Worm (Caenorhabditis elegans): Measurements from ENCODE around the gene Y70C5A.4.

Y70C5A.4 gene

DNA sequence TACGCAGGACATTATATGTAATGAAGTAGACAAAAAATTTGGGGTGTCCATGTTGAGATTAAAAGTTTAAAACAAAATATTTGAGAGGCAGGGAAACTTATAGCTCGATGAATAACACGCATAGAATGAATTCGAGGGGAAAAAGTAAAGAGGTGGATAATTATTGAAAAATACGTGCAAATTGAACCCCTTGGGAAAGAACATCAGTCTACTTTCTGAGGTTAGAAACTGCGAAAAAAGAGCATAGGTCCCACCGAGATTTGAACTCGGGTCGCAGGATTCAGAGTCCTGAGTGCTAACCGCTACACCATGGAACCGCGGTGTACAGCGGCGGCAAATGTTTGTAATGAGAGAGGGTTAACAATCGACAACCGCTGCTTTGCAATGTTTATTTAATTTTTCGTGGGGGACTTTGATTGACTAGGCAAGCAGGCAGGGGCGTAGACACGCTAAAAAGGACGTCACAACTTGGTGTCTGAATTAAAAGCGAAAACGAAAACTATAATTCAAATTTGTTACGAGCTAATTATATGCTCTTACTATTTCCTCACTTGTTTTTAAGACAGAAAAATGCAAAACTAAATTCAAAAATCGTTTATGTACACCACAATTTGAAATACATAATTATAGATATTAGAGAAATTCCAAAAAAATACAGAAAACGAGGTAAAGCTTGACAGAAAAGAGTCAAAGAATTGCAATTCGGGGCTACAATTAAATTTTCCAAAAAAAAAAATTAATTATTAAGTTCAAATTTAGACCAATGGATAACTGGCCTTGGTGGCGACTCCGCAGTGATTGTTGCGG, 25.4 kb upstream of the Y70C5A.4 start, which contains the start of gene srh-269 (continued):
- 0 out of 2 replicates have a peak, but pooled peaks have one; percentile 75 for TF ChIP-seq Y105C5A.15 (GFP tag; IDR thresholded peaks at IDR 0.05)
- TF ChIP-seq ama-1 (optimal IDR thresholded peaks at IDR 0.05): no peak
- no peak for TF ChIP-seq lin-38 (GFP tag; IDR thresholded peaks at IDR 0.05)
- peak; percentile 69 for TF ChIP-seq spr-3 (GFP tag; optimal IDR thresholded peaks at IDR 0.05)
- peak; percentile 69 for TF ChIP-seq nhr-11 (tag; optimal IDR thresholded peaks at IDR 0.05)
- TF ChIP-seq mdt-29 (GFP tag; IDR thresholded peaks at IDR 0.05): peak; percentile 90
- TF ChIP-seq daf-16 (GFP tag; optimal IDR thresholded peaks at IDR 0.05): peak; percentile 54 to 79
- peak; percentile 81 for TF ChIP-seq daf-16 (tag; optimal IDR thresholded peaks at IDR 0.05)
- TF ChIP-seq mdl-1 (tag; optimal IDR thresholded peaks at IDR 0.05): no peak
- no peak for TF ChIP-seq ztf-7 (tag; optimal IDR thresholded peaks at IDR 0.05)
- TF ChIP-seq lin-39 (tag; optimal IDR thresholded peaks at IDR 0.05): no peak
- peak; percentile 93 for TF ChIP-seq lim-7 (GFP tag; IDR thresholded peaks at IDR 0.05)
- TF ChIP-seq T26A8.4 (GFP tag; IDR thresholded peaks at IDR 0.05): peak; percentile 93
- TF ChIP-seq mxl-2 (GFP tag; conservative IDR thresholded peaks at IDR 0.05): no peak
- peak; percentile 62 to 75; a peak in 1 of 4 replicates for TF ChIP-seq madf-5 (GFP tag; IDR thresholded peaks at IDR 0.05)
- TF ChIP-seq fos-1 (tag; optimal IDR thresholded peaks at IDR 0.05): no peak

DNA sequence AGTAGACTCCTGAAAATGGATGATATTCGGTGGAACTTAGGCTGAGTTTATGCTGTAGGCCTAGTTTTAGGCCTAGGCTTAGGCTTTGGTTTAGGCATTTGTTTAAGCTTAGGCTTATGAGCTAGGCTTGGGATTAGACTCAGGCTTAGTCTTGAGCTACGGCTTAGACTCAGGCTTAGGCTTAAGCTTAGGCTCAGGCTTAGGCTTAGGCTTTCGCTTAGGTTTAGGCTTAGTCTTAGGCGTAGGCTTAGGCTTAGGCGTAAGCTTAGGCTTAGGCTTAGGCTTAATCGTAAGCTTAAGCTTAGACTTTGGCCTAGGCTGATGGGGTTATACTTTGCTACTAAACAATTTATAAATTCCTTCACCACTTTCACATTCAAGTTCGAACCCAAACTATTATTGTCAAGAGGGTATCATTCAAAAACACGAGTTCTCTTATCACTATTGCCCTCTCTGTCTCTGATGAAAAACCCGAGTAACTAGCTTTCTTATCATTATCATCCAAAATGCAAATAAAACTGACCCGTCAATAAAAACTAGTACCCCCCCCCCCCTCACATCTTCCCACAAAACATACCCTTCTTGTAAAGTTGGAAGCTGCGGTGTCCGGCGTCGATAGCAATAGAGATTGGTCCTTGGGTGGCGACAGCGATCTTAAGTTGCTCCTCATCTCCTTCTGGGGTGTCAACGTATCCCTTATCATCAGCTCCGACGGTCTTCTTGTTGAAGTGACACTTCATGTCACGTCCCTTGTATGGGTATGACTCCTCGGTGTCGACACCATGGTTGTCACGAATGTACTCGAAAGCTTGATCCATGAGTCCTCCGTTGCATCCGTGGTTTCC, 24.4 kb upstream of the Y70C5A.4 start:
- TF ChIP-seq fos-1 (tag; optimal IDR thresholded peaks at IDR 0.05) (no peak), dmd-9 (GFP tag; IDR thresholded peaks at IDR 0.05) (0 out of 2 replicates have a peak, but pooled peaks have one; percentile 38), nhr-25 (tag; optimal IDR thresholded peaks at IDR 0.05; ENCODE audit: borderline replicate concordance, insufficient read depth) (no peak), F37D6.2 (tag; optimal IDR thresholded peaks at IDR 0.05) (no peak), Y105C5A.15 (GFP tag; IDR thresholded peaks at IDR 0.05) (0 out of 2 replicates have a peak, but pooled peaks have one; percentile 14), mep-1 (tag; optimal IDR thresholded peaks at IDR 0.05) (no peak), nhr-111 (GFP tag; optimal IDR thresholded peaks at IDR 0.05) (no peak), unc-62 (GFP tag; optimal IDR thresholded peaks at IDR 0.05 in 1 of 2) (peak; percentile 2 to 84), unc-62 (tag; optimal IDR thresholded peaks at IDR 0.05) (no peak), madf-5 (GFP tag; IDR thresholded peaks at IDR 0.05) (no peak), lin-38 (GFP tag; IDR thresholded peaks at IDR 0.05) (0 out of 2 replicates have a peak, but pooled peaks have one; percentile 22), cey-2 (tag; optimal IDR thresholded peaks at IDR 0.05; ENCODE audit: borderline replicate concordance, insufficient read depth) (no peak), skn-1 (tag; optimal IDR thresholded peaks at IDR 0.05) (no peak), dpl-1 (GFP tag; optimal IDR thresholded peaks at IDR 0.05) (no peak), ceh-82 (tag; optimal IDR thresholded peaks at IDR 0.05) (no peak), egl-43 (GFP tag; IDR thresholded peaks at IDR 0.05) (no peak), duxl-1 (tag; optimal IDR thresholded peaks at IDR 0.05; ENCODE audit: poor library complexity) (no peak), ctbp-1 (GFP tag; IDR thresholded peaks at IDR 0.05) (no peak), pqm-1 (tag; optimal IDR thresholded peaks at IDR 0.05) (peak; percentile 81), zfp-3 (GFP tag; conservative IDR thresholded peaks at IDR 0.05) (no peak), ztf-7 (tag; optimal IDR thresholded peaks at IDR 0.05) (no peak), php-3 (GFP tag; IDR thresholded peaks at IDR 0.05) (peak; percentile 58), T26A8.4 (GFP tag; IDR thresholded peaks at IDR 0.05) (peak; percentile 57; the same call in 1 of the 2 replicates), ceh-44 (GFP tag; IDR thresholded peaks at IDR 0.05) (no peak), nhr-10 (tag; optimal IDR thresholded peaks at IDR 0.05) (no peak), mxl-3 (GFP tag; optimal IDR thresholded peaks at IDR 0.05) (no peak), daf-12 (tag; optimal IDR thresholded peaks at IDR 0.05) (no peak), mxl-2 (GFP tag; conservative IDR thresholded peaks at IDR 0.05) (no peak), Y75B8A.6 (GFP tag; IDR thresholded peaks at IDR 0.05) (no peak), lsy-2 (tag; optimal IDR thresholded peaks at IDR 0.05) (no peak), ceh-28 (tag; optimal IDR thresholded peaks at IDR 0.05) (no peak), spr-3 (GFP tag; optimal IDR thresholded peaks at IDR 0.05) (no peak), zfp-2 (tag; optimal IDR thresholded peaks at IDR 0.05) (no peak), lim-7 (GFP tag; IDR thresholded peaks at IDR 0.05) (no peak), nhr-42 (GFP tag; IDR thresholded peaks at IDR 0.05) (no peak), nhr-6 (tag; optimal IDR thresholded peaks at IDR 0.05) (no peak), hmg-1.1 (GFP tag; IDR thresholded peaks at IDR 0.05) (no peak), lin-29 (GFP tag; IDR thresholded peaks at IDR 0.05) (no peak)

All from whole organism, L4 larva.